Worm (Caenorhabditis elegans) whole organism, L4 larva: Measurements from ENCODE around the gene glna-1.

ENCODE experiments used
- F26F4.8 ChIP-seq: fragments of 200-800 bp; sonication (Bioruptor generic); conservative IDR thresholded peaks from 2 replicates; pipeline ENCODE4 v1.3.6; 2022; ENCODE audit warnings: missing genetic modification characterization, missing compliant biosample characterization
- Y48G9A.11 ChIP-seq: fragments of 200-800 bp; sonication (Bioruptor generic); IDR thresholded peaks from 2 replicates; pipeline ENCODE4 v1.3.6; 2022; ENCODE audit warnings: missing genetic modification reagents, missing genetic modification characterization, missing compliant biosample characterization
- lin-29 ChIP-seq: fragments of 200-800 bp; sonication (Bioruptor generic); IDR thresholded peaks from 2 replicates; pipeline ENCODE4 v1.3.6; 2022; ENCODE audit warnings: missing genetic modification reagents, missing genetic modification characterization, missing compliant biosample characterization
- lsy-2 ChIP-seq, 2 experiments: fragments of 150-350 bp in 1 of 2; sonication (generic microtip) in 1 of 2; optimal IDR thresholded peaks; 2 replicates each; lab custom pipeline; 2014 to 2017; ENCODE audit warnings: missing biosample characterization in 2 of 2, missing genetic modification characterization in 2 of 2
- nhr-6 ChIP-seq: fragments of 150-350 bp; optimal IDR thresholded peaks from 2 replicates; lab custom pipeline; 2014; ENCODE audit warnings: missing biosample characterization, missing genetic modification characterization
- pha-4 ChIP-seq, 2 experiments: fragments of 150-350 bp in 1 of 2; fragments of 200-800 bp in 1 of 2; sonication (Bioruptor generic) in 1 of 2; IDR thresholded peaks in 1 of 2; optimal IDR thresholded peaks in 1 of 2; 2 replicates each; pipeline versions ENCODE4 v1.3.6 to Lab custom; 2014 to 2022; ENCODE audit warnings: missing genetic modification characterization in 2 of 2, missing genetic modification reagents in 2 of 2, missing biosample characterization in 1 of 2, missing compliant biosample characterization in 1 of 2
- skn-1 ChIP-seq: fragments of 150-350 bp; optimal IDR thresholded peaks from 2 replicates; lab custom pipeline; 2014; ENCODE audit warnings: missing biosample characterization, missing genetic modification characterization
- snpc-4 ChIP-seq: fragments of 150-350 bp; optimal IDR thresholded peaks from 2 replicates; lab custom pipeline; 2014; ENCODE audit warnings: missing biosample characterization, missing genetic modification characterization
- spr-1 ChIP-seq: sonication (generic microtip); optimal IDR thresholded peaks from 2 replicates; lab custom pipeline; 2016; ENCODE audit warnings: mild to moderate bottlenecking, missing genetic modification characterization, missing compliant biosample characterization
- unc-62 ChIP-seq, 3 experiments: fragments of 150-350 bp in 1 of 3; sonication (generic microtip); optimal IDR thresholded peaks in 2 of 3; peaks in 1 of 3; 1 replicate in 1 of 3; 2 replicates in 2 of 3; lab custom pipeline; 2014 to 2017; ENCODE audit warnings: missing biosample characterization in 3 of 3, missing genetic modification characterization in 3 of 3, missing genetic modification reagents in 3 of 3, missing genotype in 1 of 3
- zag-1 ChIP-seq: fragments of 150-350 bp; optimal IDR thresholded peaks from 2 replicates; lab custom pipeline; 2014; ENCODE audit warnings: missing biosample characterization, missing genetic modification characterization
- ztf-11 ChIP-seq: fragments of 150-350 bp; optimal IDR thresholded peaks from 2 replicates; lab custom pipeline; 2014; ENCODE audit warnings: missing biosample characterization, missing genetic modification characterization

DNA sequence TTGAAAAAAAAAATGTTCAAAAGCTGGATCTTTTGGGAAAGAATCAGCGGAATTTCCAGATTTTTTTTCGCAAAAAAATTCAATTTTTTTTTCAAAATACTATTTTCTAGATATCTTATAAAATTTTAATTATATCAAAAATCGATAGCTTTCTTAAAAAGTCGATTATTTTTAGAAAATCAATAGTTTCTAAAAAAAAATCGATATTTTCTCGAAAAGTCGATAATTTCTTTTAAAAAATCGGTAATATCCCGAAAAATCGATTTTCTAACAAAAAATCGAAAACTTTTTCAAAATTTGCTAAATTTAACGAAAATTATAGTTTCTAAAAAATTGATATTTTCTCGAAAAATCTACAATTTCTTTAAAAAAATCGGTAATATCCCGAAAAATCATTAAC is 35.5 kb upstream of the glna-1 start:
- no peak for TF ChIP-seq pha-4 (GFP tag; IDR thresholded peaks at IDR 0.05; lab: Robert Waterston, UW)
- TF ChIP-seq pha-4 (tag; optimal IDR thresholded peaks at IDR 0.05; lab: Kevin White, UChicago): no peak
- TF ChIP-seq snpc-4: no peak
- TF ChIP-seq lin-29: no peak
- no peak for TF ChIP-seq zag-1
- TF ChIP-seq skn-1 (tag; lab: Kevin White, UChicago): no peak
- no peak for TF ChIP-seq nhr-6 (tag; lab: Kevin White, UChicago)
- no peak for TF ChIP-seq ztf-11 (tag; lab: Kevin White, UChicago)
- no peak for TF ChIP-seq F26F4.8 (GFP tag; lab: Robert Waterston, UW)
- TF ChIP-seq unc-62 (GFP tag; optimal IDR thresholded peaks at IDR 0.05 in 1 of 2; lab: Kevin White, UChicago): no peak
- no peak for TF ChIP-seq unc-62 (tag; optimal IDR thresholded peaks at IDR 0.05; lab: Kevin White, UChicago)
- TF ChIP-seq Y48G9A.11: no peak
- no peak for TF ChIP-seq spr-1 (tag; lab: Kevin White, UChicago)
- TF ChIP-seq lsy-2 (tag; optimal IDR thresholded peaks at IDR 0.05; lab: Kevin White, UChicago): no peak
